Fruit fly (Drosophila melanogaster): ENCODE data around the gene TTLL1B.

TTLL1B gene

DNA sequence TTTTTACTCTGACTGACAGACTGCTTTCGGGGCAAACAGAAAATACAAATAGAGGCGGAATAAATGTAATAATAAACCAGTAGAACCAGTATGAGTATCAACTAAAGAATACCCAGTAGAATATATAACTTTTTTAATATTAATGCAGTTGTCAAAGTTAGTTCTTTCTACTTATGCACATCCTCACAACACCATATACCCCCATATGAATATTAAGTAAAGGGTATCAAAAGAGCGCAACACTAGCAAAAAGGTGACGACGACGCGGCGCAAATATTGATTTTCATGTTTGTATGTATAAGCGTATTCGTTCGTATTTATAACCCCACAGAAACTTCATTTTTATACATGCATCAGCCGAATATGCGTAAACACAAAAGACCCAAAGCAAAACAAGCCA is 35.0 kb upstream of the TTLL1B start (continued):
- TF ChIP-seq CG15514 (GFP tag; optimal IDR thresholded peaks at IDR 0.05) (peak; percentile 86), CG15479 (GFP tag; optimal IDR thresholded peaks at IDR 0.05) (peak; percentile 22), ems (GFP tag; optimal IDR thresholded peaks at IDR 0.05) (peak; percentile 92), Atf-2 (GFP tag; optimal IDR thresholded peaks at IDR 0.05) (peak; percentile 78), nerfin-2 (GFP tag; IDR thresholded peaks at IDR 0.05; ENCODE audit: partially characterized antibody) (no peak), CG3281 (GFP tag; optimal IDR thresholded peaks at IDR 0.05) (peak; percentile 88), CG17568 (GFP tag; optimal IDR thresholded peaks at IDR 0.05) (peak; percentile 93), ewg (GFP tag; optimal IDR thresholded peaks at IDR 0.05) (peak; percentile 89), sc (optimal IDR thresholded peaks at IDR 0.05) (no peak), sc (GFP tag; optimal IDR thresholded peaks at IDR 0.05) (peak; percentile 94), MESR4 (GFP tag; optimal IDR thresholded peaks at IDR 0.05) (peak; percentile 30), Lim3 (GFP tag; IDR thresholded peaks at IDR 0.05) (peak; percentile 46; the same call in 1 of the 2 replicates), shn (GFP tag; optimal IDR thresholded peaks at IDR 0.05) (peak; percentile 70), bowl (GFP tag; IDR thresholded peaks at IDR 0.05) (peak; percentile 71; the same call in 1 of the 2 replicates), vvl (GFP tag; IDR thresholded peaks at IDR 0.05) (peak; percentile 98), NC2β (GFP tag; optimal IDR thresholded peaks at IDR 0.05) (peak; percentile 79), sim (GFP tag; IDR thresholded peaks at IDR 0.05) (peak; percentile 90), CG16863 (GFP tag; optimal IDR thresholded peaks at IDR 0.05) (peak; percentile 86), CG16813 (GFP tag; IDR thresholded peaks at IDR 0.05; ENCODE audit: partially characterized antibody) (no peak), wdn (GFP tag; IDR thresholded peaks at IDR 0.05) (no peak; the same call in 1 of the 2 replicates), ATbp (GFP tag; optimal IDR thresholded peaks at IDR 0.05) (peak; percentile 90), CG11456 (GFP tag; IDR thresholded peaks at IDR 0.05) (peak; percentile 94), NFAT (GFP tag; IDR thresholded peaks at IDR 0.05) (peak; percentile 87), hth (optimal IDR thresholded peaks at IDR 0.05) (no peak), CG10366 (GFP tag; IDR thresholded peaks at IDR 0.05) (peak; percentile 91), klu (GFP tag; IDR thresholded peaks at IDR 0.05) (peak; percentile 84), B-H2 (GFP tag; optimal IDR thresholded peaks at IDR 0.05) (peak; percentile 13), CG9932 (GFP tag; IDR thresholded peaks at IDR 0.05) (peak; percentile 72), bab2 (GFP tag; optimal IDR thresholded peaks at IDR 0.05) (peak; percentile 95), CG13775 (GFP tag; optimal IDR thresholded peaks at IDR 0.05) (peak; percentile 89), Ets65A (GFP tag) (peak; percentile 98), CG14860 (GFP tag; IDR thresholded peaks at IDR 0.05; ENCODE audit: partially characterized antibody) (no peak), CG16815 (GFP tag; optimal IDR thresholded peaks at IDR 0.05) (peak; percentile 79), MBD-R2 (GFP tag; IDR thresholded peaks at IDR 0.05) (peak; percentile 59; the same call in 1 of the 2 replicates), sima (GFP tag; optimal IDR thresholded peaks at IDR 0.05) (peak; percentile 76), Gug (GFP tag; IDR thresholded peaks at IDR 0.05) (peak; percentile 83), Sin3A (optimal IDR thresholded peaks at IDR 0.05) (no peak), CG5180 (GFP tag; optimal IDR thresholded peaks at IDR 0.05) (peak; percentile 87), crp (GFP tag; optimal IDR thresholded peaks at IDR 0.05) (peak in 1 of 2 experiments; percentile 52), jumu (GFP tag; optimal IDR thresholded peaks at IDR 0.05) (peak; percentile 69), CG9876 (GFP tag; optimal IDR thresholded peaks at IDR 0.05) (peak; percentile 70), CG9797 (GFP tag; optimal IDR thresholded peaks at IDR 0.05) (peak; percentile 38), nerfin-1 (tag; optimal IDR thresholded peaks at IDR 0.05) (peak; percentile 90), pb (GFP tag; optimal IDR thresholded peaks at IDR 0.05) (peak; percentile 83), Awh (GFP tag; IDR thresholded peaks at IDR 0.05) (peak; percentile 94), CG1602 (GFP tag; optimal IDR thresholded peaks at IDR 0.05) (peak; percentile 81), eve (GFP tag; optimal IDR thresholded peaks at IDR 0.05) (peak in 1 of 2 experiments; percentile 94), CG12104 (GFP tag; optimal IDR thresholded peaks at IDR 0.05) (peak; percentile 95), CG9215 (GFP tag; IDR thresholded peaks at IDR 0.05) (peak; percentile 80), CG8765 (GFP tag; IDR thresholded peaks at IDR 0.05) (peak; percentile 75), CG31365 (tag; optimal IDR thresholded peaks at IDR 0.05) (peak; percentile 85), CG10979 (tag; optimal IDR thresholded peaks at IDR 0.05) (peak; percentile 94)

Data from whole organism, embryonic.